Fruit fly (Drosophila melanogaster): ENCODE results near the gene CG2233.

The CG2233 gene

dm6 chrX:8037334-8037733, at the start of gene CG2233:
CG2233 (minus strand) TSS chrX:8037517.
- no peak for TF ChIP-seq CG17801 (GFP tag; optimal IDR thresholded peaks at IDR 0.05; ENCODE audit: partially characterized antibody)

dm6 chrX:8087113-8087512, 49.8 kb upstream of the CG2233 start, which contains the start of gene CG2256:
CG2256 (minus strand) TSS chrX:8087213.
- no peak for TF ChIP-seq CG17801 (GFP tag; optimal IDR thresholded peaks at IDR 0.05; ENCODE audit: partially characterized antibody)

- TF ChIP-seq CG17801 (GFP tag; optimal IDR thresholded peaks at IDR 0.05; ENCODE audit: partially characterized antibody): no peak
Observed at dm6 chrX:8081427-8082185, 44.3 kb upstream of the CG2233 start, which contains the start of gene Ldsdh1. Ldsdh1 (minus strand) TSS chrX:8081605.

- TF ChIP-seq CG17801 (GFP tag; optimal IDR thresholded peaks at IDR 0.05; ENCODE audit: partially characterized antibody): no peak
Observed at dm6 chrX:8080174-8080573, 42.9 kb upstream of the CG2233 start.

dm6 chrX:8075300-8075927, 38.1 kb upstream of the CG2233 start, which contains the start of the genes Upf2 and CG1571:
Upf2 (minus strand) TSS chrX:8075466.
CG1571 (plus strand) TSS chrX:8075877.
- TF ChIP-seq CG17801 (GFP tag; optimal IDR thresholded peaks at IDR 0.05; ENCODE audit: partially characterized antibody): no peak

- no peak for TF ChIP-seq CG17801 (GFP tag; optimal IDR thresholded peaks at IDR 0.05; ENCODE audit: partially characterized antibody)
Observed at dm6 chrX:8063223-8063674, 25.9 kb upstream of the CG2233 start.

- TF ChIP-seq CG17801 (GFP tag; optimal IDR thresholded peaks at IDR 0.05; ENCODE audit: partially characterized antibody): no peak
Observed at dm6 chrX:8062180-8062480, 24.8 kb upstream of the CG2233 start.

dm6 chrX:8061392-8062179, 24.3 kb upstream of the CG2233 start, which contains the start of gene mys:
mys (plus strand) TSS chrX:8061645.
- TF ChIP-seq CG17801 (GFP tag; optimal IDR thresholded peaks at IDR 0.05; ENCODE audit: partially characterized antibody): no peak

- peak; percentile 35 for TF ChIP-seq CG17801 (GFP tag; optimal IDR thresholded peaks at IDR 0.05; ENCODE audit: partially characterized antibody)
Observed at dm6 chrX:8060921-8061270, 23.6 kb upstream of the CG2233 start.

- peak; percentile 70 for TF ChIP-seq CG17801 (GFP tag; optimal IDR thresholded peaks at IDR 0.05; ENCODE audit: partially characterized antibody)
Observed at dm6 chrX:8060148-8060920, 23.0 kb upstream of the CG2233 start.

- TF ChIP-seq CG17801 (GFP tag; optimal IDR thresholded peaks at IDR 0.05; ENCODE audit: partially characterized antibody): no peak
Observed at dm6 chrX:8059629-8060028, 22.3 kb upstream of the CG2233 start.

dm6 chrX:8058446-8058900, 21.2 kb upstream of the CG2233 start:
- TF ChIP-seq CG17801 (GFP tag; optimal IDR thresholded peaks at IDR 0.05; ENCODE audit: partially characterized antibody): no peak

dm6 chrX:8057837-8058445, 20.6 kb upstream of the CG2233 start:
- TF ChIP-seq CG17801 (GFP tag; optimal IDR thresholded peaks at IDR 0.05; ENCODE audit: partially characterized antibody): no peak

dm6 chrX:8057299-8057730, 20.0 kb upstream of the CG2233 start:
- TF ChIP-seq CG17801 (GFP tag; optimal IDR thresholded peaks at IDR 0.05; ENCODE audit: partially characterized antibody): peak; percentile 42
